Worm (Caenorhabditis elegans): Measurements from ENCODE around the gene dnj-20.

dnj-20 gene

ce11 chrII:9620616-9621015 is 3.4 kb downstream of the dnj-20 start:
- TF ChIP-seq hmg-20 (GFP tag; IDR thresholded peaks at IDR 0.05) = no peak
- no peak for TF ChIP-seq lir-1 (GFP tag; conservative IDR thresholded peaks at IDR 0.05)
- no peak for TF ChIP-seq madf-8 (GFP tag; conservative IDR thresholded peaks at IDR 0.05)
- no peak for TF ChIP-seq B0019.2 (GFP tag; conservative IDR thresholded peaks at IDR 0.05)
- no peak for TF ChIP-seq aptf-3 (GFP tag; IDR thresholded peaks at IDR 0.05)
- no peak for TF ChIP-seq ceh-100 (GFP tag; IDR thresholded peaks at IDR 0.05)
- no peak for TF ChIP-seq madf-3 (GFP tag; IDR thresholded peaks at IDR 0.05)
- TF ChIP-seq mxl-1 (tag; optimal IDR thresholded peaks at IDR 0.05) = no peak
- peak; percentile 93 to 94 for TF ChIP-seq let-607 (tag; optimal IDR thresholded peaks at IDR 0.05)
- peak; percentile 72 for TF ChIP-seq nhr-80 (tag; optimal IDR thresholded peaks at IDR 0.05)
- TF ChIP-seq lsy-27 (tag; optimal IDR thresholded peaks at IDR 0.05; ENCODE audit: borderline replicate concordance, insufficient read depth) = no peak
- no peak for TF ChIP-seq somi-1 (GFP tag; optimal IDR thresholded peaks at IDR 0.05)
- no peak for TF ChIP-seq tlf-1 (GFP tag; optimal IDR thresholded peaks at IDR 0.05)
- peak; percentile 29 for TF ChIP-seq ZK185.1 (tag; optimal IDR thresholded peaks at IDR 0.05; ENCODE audit: poor library complexity, severe bottlenecking)

ce11 chrII:9619995-9620535 is 3.9 kb downstream of the dnj-20 start:
- no peak for TF ChIP-seq mes-4 (tag; optimal IDR thresholded peaks at IDR 0.05)
- no peak for TF ChIP-seq attf-3 (GFP tag; conservative IDR thresholded peaks at IDR 0.05)
- no peak for TF ChIP-seq lag-1 (GFP tag; IDR thresholded peaks at IDR 0.05)
- no peak for TF ChIP-seq K12H6.12 (tag; optimal IDR thresholded peaks at IDR 0.05)
- peak; percentile 89 for TF ChIP-seq ama-1 (optimal IDR thresholded peaks at IDR 0.05)
- no peak for TF ChIP-seq ama-1 (GFP tag; optimal IDR thresholded peaks at IDR 0.05)
- no peak for TF ChIP-seq zim-3 (tag; optimal IDR thresholded peaks at IDR 0.05)
- TF ChIP-seq Y56A3A.18 (GFP tag; IDR thresholded peaks at IDR 0.05) = 0 out of 2 replicates have a peak, but pooled peaks have one; percentile 28
- peak; percentile 41; the same call in 1 of the 2 replicates for TF ChIP-seq zfh-2 (GFP tag; conservative IDR thresholded peaks at IDR 0.05)
- no peak for TF ChIP-seq ztf-25 (GFP tag; IDR thresholded peaks at IDR 0.05)
- TF ChIP-seq C17E4.6 (GFP tag; IDR thresholded peaks at IDR 0.05) = no peak
- TF ChIP-seq mcd-1 (GFP tag; IDR thresholded peaks at IDR 0.05) = 0 out of 2 replicates have a peak, but pooled peaks have one; percentile 8
- no peak for TF ChIP-seq egl-18 (GFP tag; IDR thresholded peaks at IDR 0.05)
- no peak for TF ChIP-seq rcor-1 (GFP tag; IDR thresholded peaks at IDR 0.05)
- TF ChIP-seq egl-44 (GFP tag; IDR thresholded peaks at IDR 0.05) = no peak

- TF ChIP-seq xnd-1 (tag; optimal IDR thresholded peaks at IDR 0.05) (no peak), attf-5 (GFP tag; optimal IDR thresholded peaks at IDR 0.05) (peak; percentile 50), hrde-1 (tag; optimal IDR thresholded peaks at IDR 0.05; ENCODE audit: borderline replicate concordance) (no peak), K11D2.4 (GFP tag; IDR thresholded peaks at IDR 0.05) (peak; percentile 19; the same call in 1 of the 2 replicates), ztf-25 (GFP tag; IDR thresholded peaks at IDR 0.05) (no peak), nhr-120 (GFP tag; IDR thresholded peaks at IDR 0.05) (no peak), zim-3 (tag; optimal IDR thresholded peaks at IDR 0.05) (peak; percentile 15), cebp-1 (GFP tag; IDR thresholded peaks at IDR 0.05) (no peak), cebp-1 (tag; optimal IDR thresholded peaks at IDR 0.05) (peak; percentile 44), nhr-80 (tag; optimal IDR thresholded peaks at IDR 0.05) (peak; percentile 92), nhr-90 (tag; optimal IDR thresholded peaks at IDR 0.05) (peak; percentile 50), T26A5.8 (tag; optimal IDR thresholded peaks at IDR 0.05) (no peak), ztf-22 (GFP tag; optimal IDR thresholded peaks at IDR 0.05) (peak; percentile 76), F22D6.2 (tag; optimal IDR thresholded peaks at IDR 0.05) (peak; percentile 5), F57C9.4 (tag; optimal IDR thresholded peaks at IDR 0.05) (peak; percentile 43), K12H6.12 (tag; optimal IDR thresholded peaks at IDR 0.05) (peak; percentile 25), Y53F4B.3 (GFP tag; IDR thresholded peaks at IDR 0.05) (no peak), ztf-26 (tag; optimal IDR thresholded peaks at IDR 0.05) (peak; percentile 27), ama-1 (optimal IDR thresholded peaks at IDR 0.05) (peak; percentile 39), ama-1 (GFP tag; optimal IDR thresholded peaks at IDR 0.05) (no peak), Y56A3A.18 (GFP tag; IDR thresholded peaks at IDR 0.05) (0 out of 2 replicates have a peak, but pooled peaks have one; percentile 36), ztf-3 (GFP tag; optimal IDR thresholded peaks at IDR 0.05) (no peak), mcd-1 (GFP tag; IDR thresholded peaks at IDR 0.05) (peak; percentile 35; the same call in 1 of the 2 replicates), atf-7 (tag; optimal IDR thresholded peaks at IDR 0.05) (peak; percentile 47), fkh-3 (tag; optimal IDR thresholded peaks at IDR 0.05) (no peak)
Measured at ce11 chrII:9619402-9619862, 4.5 kb downstream of the dnj-20 start.
